Fruit fly (Drosophila melanogaster): Measurements from ENCODE around the gene CG45012.

The CG45012 gene

DNA sequence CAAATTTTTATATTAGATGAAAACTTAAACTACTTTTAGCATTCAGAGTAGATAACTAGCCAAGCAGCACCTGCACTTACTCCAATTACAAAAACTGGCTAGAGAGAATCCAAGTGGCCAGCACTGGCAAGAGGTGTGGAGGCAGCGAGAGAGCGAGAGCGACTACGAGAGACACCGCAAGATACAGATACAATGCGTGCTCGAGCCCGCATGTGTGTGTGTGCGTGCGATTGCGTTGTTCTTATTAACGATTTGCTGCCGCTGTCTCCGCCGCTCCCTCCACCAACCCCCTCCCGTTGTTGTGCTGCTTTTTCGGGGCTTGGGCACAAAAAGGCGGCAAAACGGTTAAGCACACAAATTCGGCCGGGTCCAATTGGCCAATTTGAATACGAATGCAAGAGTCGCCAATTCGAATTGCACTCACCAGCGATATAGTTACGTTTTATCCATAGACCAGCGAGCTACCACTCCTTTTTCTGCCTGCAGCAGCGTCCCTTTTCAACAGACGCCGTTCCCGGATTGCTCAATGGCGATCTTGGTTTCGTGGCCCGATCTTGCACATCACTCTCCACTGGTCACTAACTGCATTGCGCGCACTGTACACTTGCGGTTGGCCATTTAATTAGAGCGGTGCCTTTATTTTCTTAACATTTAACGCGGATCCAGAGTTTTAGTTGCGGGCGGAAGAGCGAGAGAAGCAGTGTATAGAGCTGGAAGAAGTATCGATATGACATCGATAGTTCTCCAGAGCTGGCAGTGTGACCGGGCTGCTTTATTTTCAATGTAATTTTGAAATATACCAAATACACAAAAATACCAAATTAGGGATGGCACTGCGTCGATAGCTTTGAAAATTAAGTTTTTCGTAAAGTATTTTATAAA, 25.5 kb upstream of the CG45012 start, which contains the start of gene crol (continued):
- TF ChIP-seq CG13624 (GFP tag; optimal IDR thresholded peaks at IDR 0.05) (no peak), lmd (GFP tag; IDR thresholded peaks at IDR 0.05) (no peak; the same call in 1 of the 2 replicates), cas (GFP tag; IDR thresholded peaks at IDR 0.05) (peak; percentile 40; the same call in 1 of the 2 replicates), nau (GFP tag; optimal IDR thresholded peaks at IDR 0.05) (peak; percentile 13), caup (GFP tag; optimal IDR thresholded peaks at IDR 0.05; ENCODE audit: severe bottlenecking) (no peak), CG10431 (GFP tag; optimal IDR thresholded peaks at IDR 0.05) (no peak), NC2β (GFP tag; optimal IDR thresholded peaks at IDR 0.05) (peak; percentile 20), CG31388 (GFP tag; optimal IDR thresholded peaks at IDR 0.05) (no peak), Sry-β (GFP tag; optimal IDR thresholded peaks at IDR 0.05) (peak; percentile 94), sqz (GFP tag; optimal IDR thresholded peaks at IDR 0.05) (peak; percentile 14), Rx (GFP tag; IDR thresholded peaks at IDR 0.05) (no peak), Doc2 (GFP tag; IDR thresholded peaks at IDR 0.05) (no peak), D (optimal IDR thresholded peaks at IDR 0.05) (peak; percentile 61), D (GFP tag; optimal IDR thresholded peaks at IDR 0.05) (no peak), CG3281 (GFP tag; optimal IDR thresholded peaks at IDR 0.05) (no peak), MBD-R2 (GFP tag; IDR thresholded peaks at IDR 0.05) (peak; percentile 42; the same call in 1 of the 2 replicates), Chrac-16 (GFP tag; optimal IDR thresholded peaks at IDR 0.05) (no peak), Sin3A (optimal IDR thresholded peaks at IDR 0.05) (peak; percentile 63), Blimp-1 (GFP tag; optimal IDR thresholded peaks at IDR 0.05) (peak; percentile 10), sob (GFP tag; IDR thresholded peaks at IDR 0.05) (peak; percentile 52), CG17385 (GFP tag; optimal IDR thresholded peaks at IDR 0.05) (no peak), CG6175 (GFP tag; IDR thresholded peaks at IDR 0.05) (peak; percentile 91), CG6813 (GFP tag; optimal IDR thresholded peaks at IDR 0.05) (no peak), sens-2 (GFP tag; IDR thresholded peaks at IDR 0.05) (no peak), CG9215 (GFP tag; IDR thresholded peaks at IDR 0.05) (no peak), Taf1 (GFP tag; IDR thresholded peaks at IDR 0.05) (0 out of 2 replicates have a peak, but pooled peaks have one; percentile 9), Hmr (GFP tag; optimal IDR thresholded peaks at IDR 0.05) (peak; percentile 43), HLH4C (GFP tag; IDR thresholded peaks at IDR 0.05; ENCODE audit: partially characterized antibody) (peak; percentile 80), H15 (GFP tag; IDR thresholded peaks at IDR 0.05) (no peak), CG9609 (GFP tag; optimal IDR thresholded peaks at IDR 0.05) (no peak), CG4360 (GFP tag; IDR thresholded peaks at IDR 0.05) (no peak), B-H1 (GFP tag; IDR thresholded peaks at IDR 0.05) (no peak), CG11456 (GFP tag; IDR thresholded peaks at IDR 0.05) (peak; percentile 33; the same call in 1 of the 3 replicates), toy (GFP tag; IDR thresholded peaks at IDR 0.05) (no peak), peb (GFP tag; IDR thresholded peaks at IDR 0.05) (no peak), HmgD (GFP tag; optimal IDR thresholded peaks at IDR 0.05) (no peak), CG9876 (GFP tag; optimal IDR thresholded peaks at IDR 0.05) (no peak), CG34422 (GFP tag; IDR thresholded peaks at IDR 0.05) (peak; percentile 93; the same call in 2 of the 3 replicates), chinmo (GFP tag; IDR thresholded peaks at IDR 0.05; ENCODE audit: partially characterized antibody) (peak; percentile 92), pita (GFP tag; optimal IDR thresholded peaks at IDR 0.05) (no peak), aop (GFP tag; IDR thresholded peaks at IDR 0.05) (peak; percentile 38; the same call in 1 of the 2 replicates), C15 (GFP tag; IDR thresholded peaks at IDR 0.05) (no peak), row (GFP tag; IDR thresholded peaks at IDR 0.05) (peak; percentile 85), CG10321 (GFP tag; IDR thresholded peaks at IDR 0.05) (no peak), CG14860 (GFP tag; IDR thresholded peaks at IDR 0.05; ENCODE audit: partially characterized antibody) (peak; percentile 59), rib (GFP tag; IDR thresholded peaks at IDR 0.05) (0 out of 2 replicates have a peak, but pooled peaks have one; percentile 46), dmrt99B (tag; optimal IDR thresholded peaks at IDR 0.05) (peak; percentile 6), Rfx (GFP tag; IDR thresholded peaks at IDR 0.05) (peak; percentile 60), CG13296 (GFP tag; optimal IDR thresholded peaks at IDR 0.05) (no peak), CG4854 (GFP tag; optimal IDR thresholded peaks at IDR 0.05) (no peak)

All from whole organism, embryonic.